Fruit fly (Drosophila melanogaster): ENCODE results near the gene LanB1.
A peak's percentile ranks its signal among the peaks of the same experiment; 100 is the strongest.

LanB1 gene

DNA sequence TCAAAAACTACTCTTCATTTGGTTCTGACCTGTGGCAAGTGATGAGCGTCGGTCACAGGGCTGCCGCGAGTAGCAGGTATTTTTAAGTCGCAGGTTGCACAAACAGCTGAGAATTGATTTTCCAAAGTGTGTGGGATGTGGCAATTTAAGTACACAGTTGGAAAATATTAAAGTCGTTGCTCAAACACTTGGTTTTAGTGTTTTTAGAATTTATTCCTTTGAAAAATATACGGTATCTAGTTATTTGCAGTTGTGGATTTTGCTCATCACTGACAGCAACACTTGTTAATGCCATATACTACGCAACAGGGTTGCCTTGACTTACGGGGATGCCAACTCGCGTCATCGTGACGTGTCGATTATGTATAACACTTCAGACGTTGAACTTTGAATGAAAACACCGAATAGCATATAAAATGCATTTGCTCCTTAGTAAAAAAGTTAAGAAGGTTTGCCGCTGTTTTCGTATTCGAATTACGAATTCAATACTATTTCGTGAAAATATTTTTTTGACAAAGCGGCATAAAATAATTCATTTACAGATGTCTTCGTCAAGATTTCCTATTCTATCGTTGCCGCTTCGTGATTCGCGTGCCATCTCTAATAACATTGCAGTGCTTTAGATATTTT lies 11.3 kb upstream of the LanB1 start, which contains the start of the genes Herp and r2d2:
Gene Herp (minus strand): TSS at position 255 of the 630 bp plus-strand sequence.
Gene r2d2 (plus strand): TSS at position 344 of the 630 bp plus-strand sequence.
- TF ChIP-seq noc (tag; optimal IDR thresholded peaks at IDR 0.05) = peak; percentile 89

DNA sequence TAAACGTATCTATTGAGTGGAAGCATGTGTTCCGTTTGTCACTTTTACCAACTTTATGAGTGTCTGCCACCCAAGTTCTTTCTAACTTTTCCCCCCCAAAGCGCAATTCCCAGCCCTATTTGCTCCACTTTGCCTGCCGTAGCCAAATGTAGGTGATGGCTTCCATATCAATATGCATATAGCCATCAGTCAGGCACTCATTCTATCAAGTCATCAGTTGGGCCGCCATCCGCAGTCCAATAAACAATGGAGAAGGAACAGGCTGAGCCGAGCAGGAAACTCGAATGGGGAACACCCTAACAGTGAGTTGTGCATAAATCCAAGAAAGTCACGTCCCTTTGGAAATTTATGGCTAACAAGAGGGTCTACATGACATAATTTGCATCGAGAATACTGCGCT lies 3.7 kb upstream of the LanB1 start:
- no peak for TF ChIP-seq noc (tag; optimal IDR thresholded peaks at IDR 0.05)

DNA sequence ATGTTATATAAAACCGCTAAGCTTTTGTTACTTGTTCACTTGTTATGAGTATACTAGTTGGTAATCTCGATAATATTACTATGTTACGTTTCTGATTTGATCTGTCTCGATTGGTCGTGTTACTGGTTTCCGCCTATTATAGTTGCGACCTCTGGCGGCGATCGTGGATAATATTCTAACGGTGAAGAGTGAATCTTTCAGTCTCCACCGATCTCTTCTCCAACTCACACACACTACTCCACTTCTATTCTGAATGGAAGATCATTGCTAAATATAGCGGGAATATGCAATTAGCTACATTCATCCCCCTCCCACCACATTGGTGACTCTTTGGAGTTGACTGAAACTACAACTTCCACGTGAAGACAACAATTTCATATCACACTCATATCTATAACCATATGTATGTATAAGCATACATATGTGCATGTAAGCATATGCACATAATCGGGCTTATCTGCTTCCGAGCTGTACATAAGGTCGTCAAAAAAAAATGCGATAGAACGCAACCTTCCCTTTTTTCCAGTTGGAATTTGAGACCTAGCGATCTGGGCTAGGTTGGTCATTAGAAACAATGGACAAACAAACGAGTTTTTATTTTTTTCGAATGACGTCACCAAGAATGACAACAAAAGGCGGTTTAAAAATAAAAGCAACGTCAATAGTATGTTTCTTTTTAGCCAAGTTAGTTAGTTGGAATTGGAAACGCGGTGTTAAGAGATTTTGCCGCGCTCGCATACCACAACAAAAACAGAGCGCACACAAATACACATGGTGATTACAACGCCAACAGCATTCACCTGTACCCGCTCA lies 2.1 kb upstream of the LanB1 start:
- no peak for TF ChIP-seq noc (tag; optimal IDR thresholded peaks at IDR 0.05)

- peak; percentile 2 for TF ChIP-seq noc (tag; optimal IDR thresholded peaks at IDR 0.05)
These were observed 1.5 kb upstream of the LanB1 start for dm6 chr2L:7809699-7810088.

- no peak for TF ChIP-seq noc (tag; optimal IDR thresholded peaks at IDR 0.05)
These were observed 719 bp upstream of the LanB1 start, which contains the start of gene Cdc14 for dm6 chr2L:7810519-7810918. TSS of gene Cdc14 (minus strand) at chr2L:7810703.

dm6 chr2L:7812555-7813339 lies 1.5 kb downstream of the LanB1 start:
- TF ChIP-seq noc (tag; optimal IDR thresholded peaks at IDR 0.05) = no peak

dm6 chr2L:7813357-7813756 lies 2.1 kb downstream of the LanB1 start:
- TF ChIP-seq noc (tag; optimal IDR thresholded peaks at IDR 0.05) = no peak

dm6 chr2L:7820408-7820807 lies 9.2 kb downstream of the LanB1 start:
- no peak for TF ChIP-seq noc (tag; optimal IDR thresholded peaks at IDR 0.05)

- TF ChIP-seq noc (tag; optimal IDR thresholded peaks at IDR 0.05) = no peak
These were observed 9.6 kb downstream of the LanB1 start, which contains the start of gene CG7115 for dm6 chr2L:7820851-7821250. TSS of gene CG7115 (plus strand) at chr2L:7821151.

- TF ChIP-seq noc (tag; optimal IDR thresholded peaks at IDR 0.05) = peak; percentile 19
These were observed 10.1 kb downstream of the LanB1 start for dm6 chr2L:7821279-7821848.

DNA sequence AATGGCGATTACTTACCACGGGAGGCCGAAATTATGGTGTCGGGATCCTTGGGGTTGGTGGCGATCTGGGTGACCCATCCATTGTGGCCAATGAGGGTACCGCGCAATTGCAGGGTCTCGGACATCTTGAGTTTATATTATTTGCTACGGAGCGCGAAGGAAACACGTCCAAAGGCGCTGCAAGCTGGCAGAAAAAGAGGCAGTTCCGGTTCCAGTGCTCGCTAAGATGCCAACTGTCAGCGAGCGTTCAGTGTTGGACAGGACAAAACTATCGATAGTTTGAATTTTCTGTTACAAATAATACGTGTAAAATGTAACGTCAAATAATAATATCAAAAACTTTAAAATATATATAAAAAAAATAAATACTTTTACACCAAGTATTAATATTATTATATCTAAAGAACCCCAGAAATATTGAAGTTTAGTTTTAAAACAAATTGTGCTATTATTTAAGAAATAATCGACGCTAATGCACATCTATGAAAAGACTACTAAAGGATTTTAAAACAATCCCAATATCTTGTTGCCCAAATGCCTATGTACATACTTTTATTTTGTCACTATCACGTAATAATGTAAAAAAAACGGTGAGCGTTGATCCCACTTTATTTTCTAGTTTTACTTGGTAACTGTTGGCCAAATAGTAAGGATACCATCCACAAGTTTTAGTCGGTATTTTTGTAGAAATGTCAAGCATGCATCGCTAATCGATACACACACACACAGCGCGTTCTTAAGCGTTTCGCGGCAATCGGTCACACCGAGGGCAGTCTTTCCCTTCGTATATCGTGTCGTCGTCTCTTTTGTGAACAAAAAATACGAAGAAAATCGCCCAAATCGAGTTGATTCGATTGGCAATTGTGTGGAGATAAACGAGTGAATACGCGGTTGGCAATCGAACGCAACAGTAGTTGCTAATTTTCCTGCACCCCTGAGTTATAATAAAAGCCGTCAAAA lies 16.1 kb downstream of the LanB1 start, which contains the start of the genes Rack1 and mts:
Gene Rack1 (minus strand): TSS at position 271 of the 960 bp plus-strand sequence.
Gene mts (plus strand): TSS at position 606 of the 960 bp plus-strand sequence.
- peak; percentile 61 for TF ChIP-seq noc (tag; optimal IDR thresholded peaks at IDR 0.05)

DNA sequence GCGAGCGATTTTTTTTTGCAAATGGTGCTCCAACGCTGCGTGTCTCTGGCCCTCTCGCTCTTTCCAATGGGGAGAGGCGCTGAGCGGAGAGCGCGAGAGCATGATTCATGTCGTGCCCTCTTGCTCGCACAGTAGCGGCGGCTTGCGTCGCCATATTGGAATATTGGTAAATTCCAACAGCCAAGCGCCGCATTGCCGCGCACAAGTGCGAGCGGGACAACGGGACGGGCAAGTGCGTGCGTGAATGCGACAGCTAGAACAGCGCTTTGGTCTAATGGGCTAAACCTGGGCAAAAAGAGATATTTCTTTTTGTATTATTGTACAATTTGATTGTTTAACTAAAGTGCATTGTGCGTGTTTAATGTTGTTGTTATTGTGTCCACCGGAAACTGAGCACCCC lies 17.0 kb downstream of the LanB1 start:
- peak; percentile 0 for TF ChIP-seq noc (tag; optimal IDR thresholded peaks at IDR 0.05)

- TF ChIP-seq noc (tag; optimal IDR thresholded peaks at IDR 0.05) = no peak
These were observed 17.7 kb downstream of the LanB1 start for dm6 chr2L:7828901-7829300.

- TF ChIP-seq noc (tag; optimal IDR thresholded peaks at IDR 0.05) = no peak
These were observed 22.0 kb downstream of the LanB1 start for dm6 chr2L:7833238-7833637.

DNA sequence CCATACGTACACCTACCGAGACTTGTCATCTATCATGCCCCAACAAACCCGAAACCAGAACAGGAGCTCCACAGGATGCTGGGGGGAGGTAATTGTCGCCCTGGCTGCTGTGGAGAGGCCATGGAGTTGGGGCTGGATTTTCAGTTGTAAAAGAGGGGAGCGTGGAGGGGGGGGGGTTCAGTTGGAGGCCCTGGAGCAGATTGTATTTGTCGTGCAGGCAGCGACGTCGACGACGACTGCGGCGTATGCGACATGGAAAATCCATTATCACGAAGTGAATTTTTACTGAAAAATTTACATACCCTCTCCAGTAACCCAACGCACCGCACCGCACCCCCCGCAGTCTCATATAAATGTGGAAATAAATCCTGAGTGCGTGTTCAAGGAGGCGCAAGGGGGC lies 22.4 kb downstream of the LanB1 start:
- no peak for TF ChIP-seq noc (tag; optimal IDR thresholded peaks at IDR 0.05)
